Worm (Caenorhabditis elegans): Measurements from ENCODE around the gene C50F4.9.

ce11 chrV:9534621-9535020 is 10.6 kb upstream of the C50F4.9 start, which contains the start of gene tag-329:
- no peak for TF ChIP-seq nhr-77 (tag; optimal IDR thresholded peaks at IDR 0.05)
- TF ChIP-seq nhr-237 (tag; optimal IDR thresholded peaks at IDR 0.05), result no peak
- TF ChIP-seq fkh-10 (GFP tag; optimal IDR thresholded peaks at IDR 0.05), result no peak
- no peak for TF ChIP-seq elt-3 (tag; optimal IDR thresholded peaks at IDR 0.05)

Measured in whole organism, L3 larva.